Fruit fly (Drosophila melanogaster) whole organism, embryonic: ENCODE measurements around the gene CG16727.

Experiments used
- CG1024 ChIP-seq: fragments of 200-800 bp; sonication (Bioruptor generic); IDR thresholded peaks from 2 replicates; pipeline ENCODE4 v1.3.6; 2022; ENCODE audit warnings: missing biosample characterization, missing genetic modification characterization
- CG33213 ChIP-seq: fragments of 200-800 bp; sonication (Bioruptor generic); optimal IDR thresholded peaks from 3 replicates; lab custom pipeline; 2016; ENCODE audit warnings: missing biosample characterization, missing genetic modification characterization
- CG8944 ChIP-seq: fragments of 200-800 bp; sonication (Bioruptor generic); optimal IDR thresholded peaks from 3 replicates; lab custom pipeline; 2016; ENCODE audit warnings: missing biosample characterization, missing genetic modification characterization
- Chrac-16 ChIP-seq: fragments of 200-800 bp; sonication (Bioruptor generic); optimal IDR thresholded peaks from 3 replicates; lab custom pipeline; 2016; ENCODE audit warnings: missing biosample characterization, missing genetic modification characterization
- Fer2 ChIP-seq: fragments of 200-800 bp; sonication (Bioruptor generic); optimal IDR thresholded peaks from 2 replicates; lab custom pipeline; 2018; ENCODE audit warnings: missing biosample characterization, mild to moderate bottlenecking, missing genetic modification characterization, moderate library complexity
- Hey ChIP-seq: fragments of 200-800 bp; sonication (Bioruptor generic); optimal IDR thresholded peaks from 3 replicates; lab custom pipeline; 2018; ENCODE audit warnings: missing biosample characterization, mild to moderate bottlenecking, missing genetic modification characterization
- Rfx ChIP-seq: fragments of 200-800 bp; sonication (Bioruptor generic); IDR thresholded peaks from 2 replicates; pipeline ENCODE4 v1.3.6; 2022; ENCODE audit warnings: missing biosample characterization, missing genetic modification characterization
- Rx ChIP-seq: fragments of 200-800 bp; sonication (Bioruptor generic); IDR thresholded peaks from 2 replicates; pipeline ENCODE4 v1.3.6; 2022; ENCODE audit warnings: missing biosample characterization, missing genetic modification characterization
- ems ChIP-seq: fragments of 200-800 bp; sonication (Bioruptor generic); optimal IDR thresholded peaks from 3 replicates; lab custom pipeline; 2016; ENCODE audit warnings: missing biosample characterization, missing genetic modification characterization
- gcm ChIP-seq: fragments of 200-800 bp; sonication (Bioruptor generic); optimal IDR thresholded peaks from 2 replicates; lab custom pipeline; 2019; ENCODE audit warnings: missing biosample characterization, mild to moderate bottlenecking, missing genetic modification characterization, moderate library complexity
- lola ChIP-seq, 3 experiments: fragments of >200 bp in 2 of 3; fragments of 200-800 bp in 1 of 3; sonication (Bioruptor generic) in 1 of 3; optimal IDR thresholded peaks; 2 replicates each; lab custom pipeline; 2017 to 2019; ENCODE audit warnings: missing biosample characterization in 3 of 3, missing genetic modification characterization in 3 of 3, mild to moderate bottlenecking in 1 of 3, moderate library complexity in 1 of 3
- shn ChIP-seq: fragments of 200-800 bp; sonication (Bioruptor generic); optimal IDR thresholded peaks from 3 replicates; lab custom pipeline; 2016; ENCODE audit warnings: missing biosample characterization, missing genetic modification characterization
- sr ChIP-seq: fragments of 200-800 bp; sonication (Bioruptor generic); IDR thresholded peaks from 3 replicates; pipeline ENCODE4 v1.3.6; 2022; ENCODE audit warnings: missing biosample characterization, missing genetic modification characterization
- tio ChIP-seq: fragments of 200-800 bp; sonication (Bioruptor generic); optimal IDR thresholded peaks from 2 replicates; lab custom pipeline; 2017; ENCODE audit warnings: missing biosample characterization, missing genetic modification characterization, inconsistent platforms

DNA sequence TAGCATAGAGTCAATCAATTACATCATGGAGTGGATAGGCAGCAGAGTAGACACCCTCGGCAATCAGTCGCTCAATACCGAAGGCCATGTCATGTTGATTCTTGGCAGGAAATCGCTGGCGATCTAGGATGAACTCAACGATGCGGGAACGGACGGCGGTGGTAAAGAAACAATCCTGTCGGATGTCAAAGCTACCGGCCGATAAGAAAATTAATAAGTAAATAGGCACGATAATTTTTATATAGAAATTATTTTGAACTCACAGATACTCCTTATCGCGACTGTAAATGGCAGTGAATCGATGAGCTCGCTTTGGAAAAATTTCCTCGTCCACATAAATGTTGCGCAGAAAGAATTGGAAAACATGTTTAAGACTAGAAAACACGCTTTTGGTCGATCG, 24.8 kb downstream of the CG16727 start:
- TF ChIP-seq Hey (no peak), ems (GFP tag; lab: Kevin White, UChicago) (no peak), lola (GFP tag; optimal IDR thresholded peaks at IDR 0.05; lab: Kevin White, UChicago) (no peak), Chrac-16 (no peak), sr (no peak), Rx (GFP tag; lab: Robert Waterston, UW) (no peak), CG33213 (GFP tag; lab: Kevin White, UChicago) (no peak), CG8944 (GFP tag; lab: Kevin White, UChicago) (no peak), Fer2 (tag; lab: Kevin White, UChicago) (no peak), gcm (GFP tag; lab: Kevin White, UChicago) (no peak), tio (GFP tag; lab: Kevin White, UChicago) (no peak), shn (GFP tag; lab: Kevin White, UChicago) (no peak), Rfx (GFP tag; lab: Robert Waterston, UW) (no peak), CG1024 (no peak)
